Worm (Caenorhabditis elegans) whole organism, L4 larva: ENCODE results near the gene C05G5.3.
A peak's percentile ranks its signal among the peaks of the same experiment; 100 is the strongest.

Experiments
- D1046.2 ChIP-seq: fragments of 200-800 bp; sonication (Bioruptor generic); IDR thresholded peaks from 2 replicates; pipeline ENCODE4 v1.3.6; 2022; ENCODE audit warnings: missing genetic modification characterization, missing compliant biosample characterization
- F49E8.2 ChIP-seq: sonication (generic microtip); optimal IDR thresholded peaks from 2 replicates; lab custom pipeline; 2016; ENCODE audit warnings: missing compliant biosample characterization, mild to moderate bottlenecking, missing genetic modification characterization, borderline replicate concordance
- R02D3.7 ChIP-seq: fragments of 150-350 bp; sonication (generic microtip); optimal IDR thresholded peaks from 3 replicates; lab custom pipeline; 2014; ENCODE audit warnings: missing biosample characterization, missing genetic modification characterization
- Y48G9A.11 ChIP-seq: fragments of 200-800 bp; sonication (Bioruptor generic); IDR thresholded peaks from 2 replicates; pipeline ENCODE4 v1.3.6; 2022; ENCODE audit warnings: missing genetic modification reagents, missing genetic modification characterization, missing compliant biosample characterization
- Y75B8A.6 ChIP-seq: fragments of 200-800 bp; sonication (Bioruptor generic); IDR thresholded peaks from 2 replicates; pipeline ENCODE4 v1.3.6; 2022; ENCODE audit warnings: missing genetic modification reagents, missing genetic modification characterization, missing compliant biosample characterization
- aha-1 ChIP-seq: fragments of 150-350 bp; peaks from one replicate; lab custom pipeline; 2014; ENCODE audit warnings: missing biosample characterization, missing genetic modification characterization
- aly-2 ChIP-seq: sonication (generic microtip); optimal IDR thresholded peaks from 2 replicates; lab custom pipeline; 2018; ENCODE audit warnings: missing biosample characterization, missing genetic modification characterization
- ama-1 ChIP-seq: fragments of 150-350 bp; optimal IDR thresholded peaks from 2 replicates; lab custom pipeline; 2014; ENCODE audit warnings: inconsistent platforms, mixed read lengths
- ceh-20 ChIP-seq: fragments of 200-800 bp; sonication (Bioruptor generic); IDR thresholded peaks from 2 replicates; pipeline ENCODE4 v1.3.6; 2022; ENCODE audit warnings: missing genetic modification reagents, missing genetic modification characterization, missing compliant biosample characterization
- ceh-28 ChIP-seq: fragments of 150-350 bp; optimal IDR thresholded peaks from 2 replicates; lab custom pipeline; 2014; ENCODE audit warnings: missing biosample characterization, missing genetic modification reagents, missing genetic modification characterization
- ceh-44 ChIP-seq: fragments of 200-800 bp; sonication (Bioruptor generic); IDR thresholded peaks from 2 replicates; pipeline ENCODE4 v1.3.6; 2022; ENCODE audit warnings: missing genetic modification reagents, missing genetic modification characterization, missing compliant biosample characterization
- cey-2 ChIP-seq: sonication (generic microtip); optimal IDR thresholded peaks from 3 replicates; lab custom pipeline; 2017; ENCODE audit warnings: missing genetic modification characterization, mild to moderate bottlenecking, missing compliant biosample characterization, antibody characterized with exemption, borderline replicate concordance; ENCODE audit not compliant: insufficient read depth
- daf-16 ChIP-seq, 3 experiments: sonication (generic microtip); optimal IDR thresholded peaks; 2 replicates each; lab custom pipeline; 2016 to 2017; ENCODE audit warnings: missing genetic modification characterization in 3 of 3, missing genetic modification reagents in 3 of 3, mild to moderate bottlenecking in 2 of 3, missing compliant biosample characterization in 2 of 3, missing biosample characterization in 1 of 3, moderate library complexity in 1 of 3
- daf-19 ChIP-seq: fragments of 200-800 bp; sonication (Bioruptor generic); conservative IDR thresholded peaks from 2 replicates; pipeline ENCODE4 v1.3.6; 2022; ENCODE audit warnings: missing genetic modification characterization, missing compliant biosample characterization
- daf-8 ChIP-seq: fragments of 200-800 bp; sonication (Bioruptor generic); IDR thresholded peaks from 2 replicates; pipeline ENCODE4 v1.3.6; 2022; ENCODE audit warnings: missing genetic modification characterization, missing compliant biosample characterization
- dmd-8 ChIP-seq: fragments of 200-800 bp; sonication (Bioruptor generic); IDR thresholded peaks from 2 replicates; pipeline ENCODE4 v1.3.6; 2022; ENCODE audit warnings: missing genetic modification characterization, missing compliant biosample characterization
- dve-1 ChIP-seq: sonication (generic microtip); optimal IDR thresholded peaks from 2 replicates; lab custom pipeline; 2017; ENCODE audit warnings: antibody characterized with exemption, mild to moderate bottlenecking, missing genetic modification characterization, missing compliant biosample characterization; ENCODE audit not compliant: insufficient read depth
- egl-43 ChIP-seq: fragments of 200-800 bp; sonication (Bioruptor generic); IDR thresholded peaks from 2 replicates; pipeline ENCODE4 v1.3.6; 2022; ENCODE audit warnings: missing genetic modification reagents, missing genetic modification characterization, missing compliant biosample characterization
- fkh-10 ChIP-seq: fragments of 150-350 bp; optimal IDR thresholded peaks from 2 replicates; lab custom pipeline; 2014; ENCODE audit warnings: missing biosample characterization, missing genetic modification reagents, missing genetic modification characterization
- hif-1 ChIP-seq, 2 experiments: sonication (generic microtip); optimal IDR thresholded peaks; 2 replicates each; lab custom pipeline; 2016 to 2017; ENCODE audit warnings: missing compliant biosample characterization in 2 of 2, missing genetic modification characterization in 2 of 2, missing genetic modification reagents in 2 of 2, missing genotype in 2 of 2, mild to moderate bottlenecking in 1 of 2
- hlh-11 ChIP-seq: fragments of 200-800 bp; sonication (Bioruptor generic); optimal IDR thresholded peaks from 2 replicates; lab custom pipeline; 2018; ENCODE audit warnings: mild to moderate bottlenecking, missing genetic modification characterization, missing compliant biosample characterization
- hlh-30 ChIP-seq: sonication (generic microtip); optimal IDR thresholded peaks from 2 replicates; lab custom pipeline; 2017; ENCODE audit warnings: antibody characterized with exemption, mild to moderate bottlenecking, missing genetic modification characterization, missing compliant biosample characterization; ENCODE audit not compliant: insufficient read depth
- hmg-1.1 ChIP-seq: fragments of 200-800 bp; sonication (Bioruptor generic); IDR thresholded peaks from 2 replicates; pipeline ENCODE4 v1.3.6; 2022; ENCODE audit warnings: missing genetic modification reagents, missing genetic modification characterization, missing compliant biosample characterization
- jun-1 ChIP-seq: fragments of 150-350 bp; optimal IDR thresholded peaks from 2 replicates; lab custom pipeline; 2014; ENCODE audit warnings: missing biosample characterization, missing genetic modification reagents, missing genetic modification characterization
- lin-38 ChIP-seq: fragments of 200-800 bp; sonication (Bioruptor generic); IDR thresholded peaks from 2 replicates; pipeline ENCODE4 v1.3.6; 2022; ENCODE audit warnings: missing genetic modification reagents, missing genetic modification characterization, missing compliant biosample characterization
- lsy-2 ChIP-seq, 2 experiments: fragments of 150-350 bp in 1 of 2; sonication (generic microtip) in 1 of 2; optimal IDR thresholded peaks; 2 replicates each; lab custom pipeline; 2014 to 2017; ENCODE audit warnings: missing biosample characterization in 2 of 2, missing genetic modification characterization in 2 of 2
- madf-5 ChIP-seq, 2 experiments: fragments of 200-800 bp; sonication (Bioruptor generic); IDR thresholded peaks; 2 replicates each; pipeline ENCODE4 v1.3.6; 2022; ENCODE audit warnings: missing compliant biosample characterization in 2 of 2, missing genetic modification characterization in 2 of 2
- madf-9 ChIP-seq: fragments of 200-800 bp; sonication (Bioruptor generic); conservative IDR thresholded peaks from 2 replicates; pipeline ENCODE4 v1.3.6; 2022; ENCODE audit warnings: missing genetic modification reagents, missing genetic modification characterization, missing compliant biosample characterization
- mep-1 ChIP-seq: fragments of 150-350 bp; sonication (generic microtip); optimal IDR thresholded peaks from 3 replicates; lab custom pipeline; 2014; ENCODE audit warnings: missing biosample characterization, missing genetic modification characterization
- nhr-10 ChIP-seq: fragments of 150-350 bp; optimal IDR thresholded peaks from 2 replicates; lab custom pipeline; 2014; ENCODE audit warnings: missing biosample characterization, missing genetic modification characterization
- nhr-111 ChIP-seq: fragments of 200-800 bp; sonication (Bioruptor generic); optimal IDR thresholded peaks from 2 replicates; lab custom pipeline; 2018; ENCODE audit warnings: mild to moderate bottlenecking, missing genetic modification characterization, missing compliant biosample characterization
- nhr-237 ChIP-seq: sonication (generic microtip); optimal IDR thresholded peaks from 2 replicates; lab custom pipeline; 2017; ENCODE audit warnings: missing biosample characterization, missing genetic modification characterization
- nhr-25 ChIP-seq: sonication (generic microtip); optimal IDR thresholded peaks from 2 replicates; lab custom pipeline; 2017; ENCODE audit warnings: missing genetic modification characterization, mild to moderate bottlenecking, missing compliant biosample characterization, antibody characterized with exemption, moderate library complexity, borderline replicate concordance; ENCODE audit not compliant: insufficient read depth
- nhr-41 ChIP-seq: fragments of 200-800 bp; sonication (Bioruptor generic); IDR thresholded peaks from 2 replicates; pipeline ENCODE4 v1.3.6; 2022; ENCODE audit warnings: missing genetic modification reagents, missing genetic modification characterization, missing compliant biosample characterization
- nhr-42 ChIP-seq: fragments of 200-800 bp; sonication (Bioruptor generic); IDR thresholded peaks from 2 replicates; pipeline ENCODE4 v1.3.6; 2022; ENCODE audit warnings: missing genetic modification characterization, missing compliant biosample characterization
- nhr-77 ChIP-seq: fragments of 150-350 bp; optimal IDR thresholded peaks from 2 replicates; lab custom pipeline; 2014; ENCODE audit warnings: missing biosample characterization, missing genetic modification characterization
- pha-4 ChIP-seq, 2 experiments: fragments of 150-350 bp in 1 of 2; fragments of 200-800 bp in 1 of 2; sonication (Bioruptor generic) in 1 of 2; IDR thresholded peaks in 1 of 2; optimal IDR thresholded peaks in 1 of 2; 2 replicates each; pipeline versions ENCODE4 v1.3.6 to Lab custom; 2014 to 2022; ENCODE audit warnings: missing genetic modification characterization in 2 of 2, missing genetic modification reagents in 2 of 2, missing biosample characterization in 1 of 2, missing compliant biosample characterization in 1 of 2
- pqm-1 ChIP-seq: sonication (generic microtip); optimal IDR thresholded peaks from 2 replicates; lab custom pipeline; 2017; ENCODE audit warnings: missing biosample characterization, missing genetic modification characterization
- rbr-2 ChIP-seq: sonication (generic microtip); optimal IDR thresholded peaks from 2 replicates; lab custom pipeline; 2016; ENCODE audit warnings: missing genotype, missing genetic modification characterization, missing compliant biosample characterization
- set-16 ChIP-seq: fragments of 200-800 bp; sonication (Bioruptor generic); IDR thresholded peaks from 2 replicates; pipeline ENCODE4 v1.3.6; 2022; ENCODE audit warnings: missing genetic modification reagents, missing genetic modification characterization, missing compliant biosample characterization
- tag-97 ChIP-seq: fragments of 200-800 bp; sonication (Bioruptor generic); IDR thresholded peaks from 2 replicates; pipeline ENCODE4 v1.3.6; 2022; ENCODE audit warnings: missing genetic modification characterization, missing compliant biosample characterization
- unc-62 ChIP-seq, 3 experiments: fragments of 150-350 bp in 1 of 3; sonication (generic microtip); optimal IDR thresholded peaks in 2 of 3; peaks in 1 of 3; 1 replicate in 1 of 3; 2 replicates in 2 of 3; lab custom pipeline; 2014 to 2017; ENCODE audit warnings: missing biosample characterization in 3 of 3, missing genetic modification characterization in 3 of 3, missing genetic modification reagents in 3 of 3, missing genotype in 1 of 3
- zfp-2 ChIP-seq: sonication (generic microtip); optimal IDR thresholded peaks from 2 replicates; lab custom pipeline; 2016; ENCODE audit warnings: mild to moderate bottlenecking, missing genetic modification characterization, missing compliant biosample characterization
- ztf-7 ChIP-seq: fragments of 150-350 bp; optimal IDR thresholded peaks from 2 replicates; lab custom pipeline; 2014; ENCODE audit warnings: missing biosample characterization, missing genetic modification characterization

The C05G5.3 gene

ce11 chrX:14791195-14791739 is 39.5 kb upstream of the C05G5.3 start:
- TF ChIP-seq aly-2 (tag; lab: Kevin White, UChicago): no peak
- TF ChIP-seq set-16 (GFP tag; lab: Robert Waterston, UW): peak; percentile 18; the same call in 1 of the 2 replicates
- TF ChIP-seq dve-1 (tag; lab: Kevin White, UChicago): no peak
- TF ChIP-seq lin-38 (GFP tag; lab: Robert Waterston, UW): no peak
- TF ChIP-seq jun-1 (tag; lab: Kevin White, UChicago): no peak
- no peak for TF ChIP-seq D1046.2
- TF ChIP-seq hif-1 (tag; optimal IDR thresholded peaks at IDR 0.05; lab: Kevin White, UChicago): no peak
- TF ChIP-seq rbr-2 (tag; lab: Kevin White, UChicago): no peak
- no peak for TF ChIP-seq tag-97 (GFP tag; lab: Robert Waterston, UW)
- no peak for TF ChIP-seq nhr-77 (tag; lab: Kevin White, UChicago)
- no peak for TF ChIP-seq madf-9 (GFP tag; lab: Robert Waterston, UW)
- TF ChIP-seq nhr-41 (GFP tag; lab: Robert Waterston, UW): no peak
- TF ChIP-seq ceh-44 (GFP tag; lab: Robert Waterston, UW): no peak
- no peak for TF ChIP-seq fkh-10 (GFP tag; lab: Kevin White, UChicago)
- no peak for TF ChIP-seq R02D3.7 (tag; lab: Kevin White, UChicago)
- TF ChIP-seq nhr-10 (tag; lab: Kevin White, UChicago): no peak
- TF ChIP-seq dmd-8 (GFP tag; lab: Robert Waterston, UW): peak; percentile 50; the same call in 1 of the 2 replicates
- TF ChIP-seq madf-5 (GFP tag; IDR thresholded peaks at IDR 0.05; lab: Robert Waterston, UW): no peak
- TF ChIP-seq daf-8 (GFP tag; lab: Robert Waterston, UW): no peak
- TF ChIP-seq pha-4 (GFP tag; IDR thresholded peaks at IDR 0.05; lab: Robert Waterston, UW): no peak
- TF ChIP-seq pha-4 (tag; optimal IDR thresholded peaks at IDR 0.05; lab: Kevin White, UChicago): no peak
- TF ChIP-seq F49E8.2 (tag; lab: Kevin White, UChicago): no peak
- TF ChIP-seq lsy-2 (tag; optimal IDR thresholded peaks at IDR 0.05; lab: Kevin White, UChicago): no peak
- no peak for TF ChIP-seq nhr-237 (tag; lab: Kevin White, UChicago)
- no peak for TF ChIP-seq Y75B8A.6
- TF ChIP-seq ceh-20 (GFP tag; lab: Robert Waterston, UW): no peak
- TF ChIP-seq mep-1 (tag; lab: Kevin White, UChicago): no peak
- TF ChIP-seq aha-1 (tag; lab: Kevin White, UChicago): peak; percentile 19
- TF ChIP-seq, all 104 proteins: peak for 3

- TF ChIP-seq egl-43 (GFP tag; lab: Robert Waterston, UW) (0 out of 2 replicates have a peak, but pooled peaks have one; percentile 11), lin-38 (GFP tag; lab: Robert Waterston, UW) (peak; percentile 35), zfp-2 (no peak), ama-1 (lab: Kevin White, UChicago) (peak; percentile 36), daf-19 (no peak), nhr-111 (GFP tag; lab: Kevin White, UChicago) (no peak), unc-62 (GFP tag; optimal IDR thresholded peaks at IDR 0.05 in 1 of 2; lab: Kevin White, UChicago) (peak; percentile 59 to 100), unc-62 (tag; optimal IDR thresholded peaks at IDR 0.05; lab: Kevin White, UChicago) (no peak), aha-1 (tag; lab: Kevin White, UChicago) (peak; percentile 99), Y48G9A.11 (GFP tag; lab: Robert Waterston, UW) (no peak), madf-9 (GFP tag; lab: Robert Waterston, UW) (peak; percentile 32; the same call in 1 of the 2 replicates), daf-16 (GFP tag; optimal IDR thresholded peaks at IDR 0.05; lab: Kevin White, UChicago) (peak in 1 of 2 experiments; percentile 56), daf-16 (tag; optimal IDR thresholded peaks at IDR 0.05; lab: Kevin White, UChicago) (peak; percentile 81), dmd-8 (GFP tag; lab: Robert Waterston, UW) (no peak), cey-2 (peak; percentile 84), ceh-28 (tag; lab: Kevin White, UChicago) (no peak), hmg-1.1 (GFP tag; lab: Robert Waterston, UW) (peak; percentile 25; the same call in 1 of the 2 replicates), nhr-25 (tag; lab: Kevin White, UChicago) (peak; percentile 61), jun-1 (tag; lab: Kevin White, UChicago) (peak; percentile 53), hif-1 (tag; optimal IDR thresholded peaks at IDR 0.05; lab: Kevin White, UChicago) (peak; percentile 40 to 88), nhr-42 (GFP tag; lab: Robert Waterston, UW) (peak; percentile 12; the same call in 1 of the 2 replicates), hlh-30 (peak; percentile 90), dve-1 (tag; lab: Kevin White, UChicago) (peak; percentile 86), pqm-1 (tag; lab: Kevin White, UChicago) (peak; percentile 51), ztf-7 (tag; lab: Kevin White, UChicago) (peak; percentile 39), nhr-77 (tag; lab: Kevin White, UChicago) (peak; percentile 94), hlh-11 (tag; lab: Kevin White, UChicago) (peak; percentile 97)
Measured at ce11 chrX:14790320-14791048, 38.7 kb upstream of the C05G5.3 start, which contains the start of gene tatn-1. Gene tatn-1, plus strand, starts transcription at chrX:14791008.
